Worm (Caenorhabditis elegans): ENCODE results near the gene dpyd-1.

The dpyd-1 gene

ce11 chrX:5444863-5445262 is 22.8 kb upstream of the dpyd-1 start, which contains the start of gene itm-2:
Gene itm-2, plus strand, starts transcription at chrX:5445163.
- no peak for TF ChIP-seq unc-39 (tag; optimal IDR thresholded peaks at IDR 0.05)
- no peak for TF ChIP-seq nhr-237 (tag; optimal IDR thresholded peaks at IDR 0.05)
- TF ChIP-seq mls-2 (tag; optimal IDR thresholded peaks at IDR 0.05): no peak
- TF ChIP-seq flh-1 (GFP tag; optimal IDR thresholded peaks at IDR 0.05): no peak
- TF ChIP-seq cnd-1 (tag; optimal IDR thresholded peaks at IDR 0.05): no peak

ce11 chrX:5447381-5447780 is 20.3 kb upstream of the dpyd-1 start:
- TF ChIP-seq unc-120 (tag; optimal IDR thresholded peaks at IDR 0.05; ENCODE audit: poor library complexity, severe bottlenecking) (no peak), elt-1 (tag; optimal IDR thresholded peaks at IDR 0.05; ENCODE audit: borderline replicate concordance, insufficient read depth) (no peak), lsy-2 (tag; optimal IDR thresholded peaks at IDR 0.05) (no peak), M03D4.4 (tag; optimal IDR thresholded peaks at IDR 0.05) (no peak), sptf-1 (tag; optimal IDR thresholded peaks at IDR 0.05) (no peak)

- TF ChIP-seq lin-13 (tag; optimal IDR thresholded peaks at IDR 0.05) (no peak), sptf-1 (tag; optimal IDR thresholded peaks at IDR 0.05) (no peak), M03D4.4 (tag; optimal IDR thresholded peaks at IDR 0.05) (no peak), ham-2 (GFP tag; optimal IDR thresholded peaks at IDR 0.05) (no peak), mab-5 (tag; optimal IDR thresholded peaks at IDR 0.05) (no peak), unc-120 (tag; optimal IDR thresholded peaks at IDR 0.05; ENCODE audit: poor library complexity, severe bottlenecking) (no peak), zip-8 (tag; optimal IDR thresholded peaks at IDR 0.05) (no peak), bed-3 (GFP tag; optimal IDR thresholded peaks at IDR 0.05) (no peak), nhr-76 (tag; optimal IDR thresholded peaks at IDR 0.05) (no peak), pha-4 (tag; optimal IDR thresholded peaks at IDR 0.05) (no peak), blmp-1 (tag; optimal IDR thresholded peaks at IDR 0.05) (no peak), ceh-83 (GFP tag; optimal IDR thresholded peaks at IDR 0.05) (no peak), nhr-12 (tag; optimal IDR thresholded peaks at IDR 0.05) (no peak), lin-32 (GFP tag; optimal IDR thresholded peaks at IDR 0.05) (no peak), nhr-2 (tag; optimal IDR thresholded peaks at IDR 0.05) (no peak), lsy-2 (tag; optimal IDR thresholded peaks at IDR 0.05) (no peak), sem-2 (GFP tag; optimal IDR thresholded peaks at IDR 0.05) (no peak), hlh-1 (tag; optimal IDR thresholded peaks at IDR 0.05) (no peak), flh-1 (GFP tag; optimal IDR thresholded peaks at IDR 0.05) (no peak)
These were observed 19.7 kb upstream of the dpyd-1 start, which contains the start of gene C25F6.8 for ce11 chrX:5447941-5448340. Gene C25F6.8, plus strand, starts transcription at chrX:5448241.

- no peak for TF ChIP-seq bed-3 (GFP tag; optimal IDR thresholded peaks at IDR 0.05)
- TF ChIP-seq cnd-1 (tag; optimal IDR thresholded peaks at IDR 0.05): no peak
- no peak for TF ChIP-seq unc-62 (GFP tag; optimal IDR thresholded peaks at IDR 0.05)
- no peak for TF ChIP-seq drap-1 (GFP tag; optimal IDR thresholded peaks at IDR 0.05)
- TF ChIP-seq ceh-39 (tag; optimal IDR thresholded peaks at IDR 0.05): no peak
- TF ChIP-seq lsy-2 (tag; optimal IDR thresholded peaks at IDR 0.05): no peak
- TF ChIP-seq snpc-4 (tag; optimal IDR thresholded peaks at IDR 0.05): no peak
- no peak for TF ChIP-seq sptf-1 (tag; optimal IDR thresholded peaks at IDR 0.05)
- TF ChIP-seq unc-39 (tag; optimal IDR thresholded peaks at IDR 0.05): no peak
- TF ChIP-seq ceh-83 (GFP tag; optimal IDR thresholded peaks at IDR 0.05): no peak
- no peak for TF ChIP-seq lin-32 (GFP tag; optimal IDR thresholded peaks at IDR 0.05)
- TF ChIP-seq ces-1 (GFP tag; optimal IDR thresholded peaks at IDR 0.05): no peak
- no peak for TF ChIP-seq zip-8 (tag; optimal IDR thresholded peaks at IDR 0.05)
These were observed 16.8 kb upstream of the dpyd-1 start, which contains the start of gene C25F6.6 for ce11 chrX:5450773-5451447. Gene C25F6.6, minus strand, starts transcription at chrX:5450823.

- no peak for TF ChIP-seq elt-3 (tag; optimal IDR thresholded peaks at IDR 0.05)
- TF ChIP-seq snpc-4 (tag; optimal IDR thresholded peaks at IDR 0.05): no peak
- TF ChIP-seq blmp-1 (tag; optimal IDR thresholded peaks at IDR 0.05): no peak
- no peak for TF ChIP-seq cnd-1 (tag; optimal IDR thresholded peaks at IDR 0.05)
- no peak for TF ChIP-seq nhr-237 (tag; optimal IDR thresholded peaks at IDR 0.05)
- TF ChIP-seq zip-8 (tag; optimal IDR thresholded peaks at IDR 0.05): no peak
These were observed 16.0 kb upstream of the dpyd-1 start for ce11 chrX:5451706-5452105.

Data from whole organism, mixed stage, embryonic.